Worm (Caenorhabditis elegans) whole organism, early embryonic: Measurements from ENCODE around the gene F43G6.10.

Source experiments
- B0310.2 ChIP-seq: sonication (generic microtip); optimal IDR thresholded peaks from 2 replicates; lab custom pipeline; 2016; ENCODE audit warnings: mild to moderate bottlenecking, missing genetic modification characterization, missing compliant biosample characterization
- F13C5.2 ChIP-seq: sonication (generic microtip); optimal IDR thresholded peaks from 2 replicates; lab custom pipeline; 2017; ENCODE audit warnings: mild to moderate bottlenecking, missing genetic modification characterization, inconsistent platforms, missing compliant biosample characterization
- aly-1 ChIP-seq: sonication (generic microtip); optimal IDR thresholded peaks from 2 replicates; lab custom pipeline; 2016; ENCODE audit warnings: missing genetic modification characterization, missing compliant biosample characterization
- ama-1 ChIP-seq: fragments of 150-350 bp; optimal IDR thresholded peaks from 2 replicates; lab custom pipeline; 2014
- ceh-13 ChIP-seq: fragments of 200-800 bp; sonication (Bioruptor generic); optimal IDR thresholded peaks from 2 replicates; lab custom pipeline; 2018; ENCODE audit warnings: mild to moderate bottlenecking, missing genetic modification characterization, missing compliant biosample characterization
- ceh-36 ChIP-seq: sonication (generic microtip); optimal IDR thresholded peaks from 2 replicates; lab custom pipeline; 2016; ENCODE audit warnings: missing genetic modification characterization, inconsistent platforms, missing compliant biosample characterization
- ets-7 ChIP-seq: sonication (generic microtip); optimal IDR thresholded peaks from 2 replicates; lab custom pipeline; 2016; ENCODE audit warnings: missing genotype, missing genetic modification characterization, missing compliant biosample characterization
- flt-1 ChIP-seq: fragments of 200-800 bp; sonication (Bioruptor generic); IDR thresholded peaks from 2 replicates; pipeline ENCODE4 v1.3.6; 2022; ENCODE audit warnings: missing genetic modification characterization, missing compliant biosample characterization
- hmbx-1 ChIP-seq: sonication (generic microtip); optimal IDR thresholded peaks from 2 replicates; lab custom pipeline; 2016; ENCODE audit warnings: mild to moderate bottlenecking, missing genetic modification characterization, missing compliant biosample characterization
- hmg-4 ChIP-seq: fragments of 200-800 bp; sonication (Bioruptor generic); optimal IDR thresholded peaks from 2 replicates; lab custom pipeline; 2018; ENCODE audit warnings: mild to moderate bottlenecking, missing genetic modification characterization, missing compliant biosample characterization
- hnd-1 ChIP-seq: sonication (generic microtip); optimal IDR thresholded peaks from 2 replicates; lab custom pipeline; 2016; ENCODE audit warnings: missing genetic modification characterization, missing compliant biosample characterization
- pes-1 ChIP-seq: fragments of 200-800 bp; sonication (Bioruptor generic); IDR thresholded peaks from 2 replicates; pipeline ENCODE4 v1.3.6; 2022; ENCODE audit warnings: missing genetic modification reagents, missing genetic modification characterization, missing compliant biosample characterization
- scrt-1 ChIP-seq: fragments of 200-800 bp; sonication (Bioruptor generic); IDR thresholded peaks from 2 replicates; pipeline ENCODE4 v1.3.6; 2022; ENCODE audit warnings: missing genetic modification characterization, missing compliant biosample characterization
- sea-1 ChIP-seq: fragments of 200-800 bp; sonication (Bioruptor generic); conservative IDR thresholded peaks from 2 replicates; pipeline ENCODE4 v1.3.6; 2022; ENCODE audit warnings: missing genetic modification characterization, missing compliant biosample characterization
- tbx-11 ChIP-seq: fragments of 200-800 bp; sonication (Bioruptor generic); IDR thresholded peaks from 2 replicates; pipeline ENCODE4 v1.3.6; 2022; ENCODE audit warnings: missing genetic modification characterization, missing compliant biosample characterization
- tbx-37 ChIP-seq: fragments of 200-800 bp; sonication (Bioruptor generic); conservative IDR thresholded peaks from 2 replicates; pipeline ENCODE4 v1.3.6; 2022; ENCODE audit warnings: missing genetic modification reagents, missing genetic modification characterization, missing compliant biosample characterization
- tra-4 ChIP-seq: sonication (generic microtip); optimal IDR thresholded peaks from 2 replicates; lab custom pipeline; 2017; ENCODE audit warnings: missing genetic modification characterization, missing compliant biosample characterization

F43G6.10 gene

ce11 chrII:11839116-11839515 lies 30.0 kb downstream of the F43G6.10 start:
- TF ChIP-seq hnd-1 (tag; lab: Kevin White, UChicago) (no peak), aly-1 (tag; lab: Kevin White, UChicago) (no peak), tbx-37 (GFP tag; lab: Robert Waterston, UW) (no peak), tra-4 (tag; lab: Kevin White, UChicago) (no peak), ama-1 (no peak), hmbx-1 (no peak), F13C5.2 (tag; lab: Kevin White, UChicago) (no peak), flt-1 (GFP tag; lab: Robert Waterston, UW) (no peak), hmg-4 (GFP tag; lab: Kevin White, UChicago) (no peak), ets-7 (tag; lab: Kevin White, UChicago) (no peak), pes-1 (GFP tag; lab: Robert Waterston, UW) (no peak), B0310.2 (tag; lab: Kevin White, UChicago) (no peak), tbx-11 (no peak), ceh-36 (tag; lab: Kevin White, UChicago) (no peak), ceh-13 (GFP tag; lab: Kevin White, UChicago) (no peak), sea-1 (GFP tag; lab: Robert Waterston, UW) (no peak)

ce11 chrII:11841653-11842052 lies 32.5 kb downstream of the F43G6.10 start:
- TF ChIP-seq hmbx-1 (no peak), tbx-37 (GFP tag; lab: Robert Waterston, UW) (no peak)

DNA sequence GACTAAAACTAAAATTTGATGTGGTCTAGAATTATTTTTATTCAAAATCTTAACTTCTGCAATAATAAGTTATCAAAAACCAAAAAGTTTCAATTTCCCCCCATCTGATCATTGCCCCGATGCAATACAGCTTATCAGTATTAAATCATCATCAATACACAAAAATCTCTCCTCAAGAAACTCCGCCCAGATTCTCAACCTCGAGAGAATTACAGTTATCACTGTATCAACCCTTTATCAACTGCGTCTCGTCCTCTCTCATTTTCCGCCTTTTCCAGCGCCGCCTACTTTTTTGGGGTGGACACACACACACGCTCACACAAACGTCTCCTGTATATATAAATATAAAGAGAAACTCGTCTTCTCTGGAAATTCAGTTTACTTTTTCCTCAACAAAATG lies 33.2 kb downstream of the F43G6.10 start, which contains the start of gene T27D12.1:
TSS of gene T27D12.1 (plus strand) at position 301 of the 400 bp plus-strand sequence.
- TF ChIP-seq F13C5.2 (tag; lab: Kevin White, UChicago) (no peak), flt-1 (GFP tag; lab: Robert Waterston, UW) (no peak), ets-7 (tag; lab: Kevin White, UChicago) (no peak), aly-1 (tag; lab: Kevin White, UChicago) (no peak), hmg-4 (GFP tag; lab: Kevin White, UChicago) (no peak), B0310.2 (tag; lab: Kevin White, UChicago) (no peak), tbx-11 (no peak), tra-4 (tag; lab: Kevin White, UChicago) (no peak), ama-1 (no peak), ceh-13 (GFP tag; lab: Kevin White, UChicago) (no peak), hnd-1 (tag; lab: Kevin White, UChicago) (no peak), tbx-37 (GFP tag; lab: Robert Waterston, UW) (no peak), sea-1 (GFP tag; lab: Robert Waterston, UW) (no peak)

DNA sequence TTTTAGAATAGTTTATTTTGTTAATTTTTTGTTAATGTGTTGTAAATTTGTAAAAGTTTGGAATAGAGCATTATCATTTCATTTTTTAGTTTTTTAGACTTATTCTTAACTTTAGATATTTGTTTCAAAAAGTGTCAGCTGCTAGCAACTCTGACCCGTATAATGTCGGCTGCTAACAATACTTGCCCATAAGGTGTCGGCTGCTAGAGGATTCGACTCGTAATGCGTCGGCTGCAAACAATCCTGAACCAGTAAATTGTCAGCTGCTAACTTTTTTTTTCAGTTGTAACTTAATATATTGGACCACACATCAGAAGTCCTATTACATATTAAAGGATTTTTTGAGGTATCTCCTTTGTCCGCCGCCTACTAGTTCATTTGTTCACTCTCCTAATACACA lies 33.6 kb downstream of the F43G6.10 start:
- TF ChIP-seq hmg-4 (GFP tag; lab: Kevin White, UChicago) = no peak
- TF ChIP-seq ceh-13 (GFP tag; lab: Kevin White, UChicago) = no peak
- no peak for TF ChIP-seq pes-1 (GFP tag; lab: Robert Waterston, UW)
- TF ChIP-seq sea-1 (GFP tag; lab: Robert Waterston, UW) = no peak
- no peak for TF ChIP-seq scrt-1 (GFP tag; lab: Robert Waterston, UW)
- TF ChIP-seq tbx-11 = no peak
- no peak for TF ChIP-seq B0310.2 (tag; lab: Kevin White, UChicago)
- TF ChIP-seq tra-4 (tag; lab: Kevin White, UChicago) = no peak
- TF ChIP-seq flt-1 (GFP tag; lab: Robert Waterston, UW) = no peak
- no peak for TF ChIP-seq ama-1
- TF ChIP-seq ceh-36 (tag; lab: Kevin White, UChicago) = no peak
- TF ChIP-seq aly-1 (tag; lab: Kevin White, UChicago) = no peak

DNA sequence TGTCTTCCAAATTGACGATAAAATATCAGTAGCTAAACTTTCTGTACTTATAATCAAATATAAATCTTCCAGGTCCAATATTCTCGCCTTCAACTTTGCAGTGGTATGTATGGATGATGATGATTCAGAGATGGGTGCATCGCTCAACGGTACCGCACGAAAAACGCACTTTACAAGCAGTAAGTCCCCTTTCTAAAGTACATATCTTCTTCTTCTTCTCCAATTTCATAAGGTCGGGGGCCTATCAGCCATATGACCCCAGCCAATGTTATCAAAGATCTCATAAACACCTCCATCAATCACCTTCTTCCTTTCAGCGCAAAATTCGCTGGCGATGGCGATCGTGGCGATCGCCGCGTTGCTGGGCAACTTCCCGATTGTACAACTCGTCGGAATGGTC lies 34.3 kb downstream of the F43G6.10 start:
- TF ChIP-seq hmg-4 (GFP tag; lab: Kevin White, UChicago) = no peak
- TF ChIP-seq flt-1 (GFP tag; lab: Robert Waterston, UW) = no peak
- TF ChIP-seq ceh-36 (tag; lab: Kevin White, UChicago) = no peak
- TF ChIP-seq tbx-37 (GFP tag; lab: Robert Waterston, UW) = no peak

DNA sequence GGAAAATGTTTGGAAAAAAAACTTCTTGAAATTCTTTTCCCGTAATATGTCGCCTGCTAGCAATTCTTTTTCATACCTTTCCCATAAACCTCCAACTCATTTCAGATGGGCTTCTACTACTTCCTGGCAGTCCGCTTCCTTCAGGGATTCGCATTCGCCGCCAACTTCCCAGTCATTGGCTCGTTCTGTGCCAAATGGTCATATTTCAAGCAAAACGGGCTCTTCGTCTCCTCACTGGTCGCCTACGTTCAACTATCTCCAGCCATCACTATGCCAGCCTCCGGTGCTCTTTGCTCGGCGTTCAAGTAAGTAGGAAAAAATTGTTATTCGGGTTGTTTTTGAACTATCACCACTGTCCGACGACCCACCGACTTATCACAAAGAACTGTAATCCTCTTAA lies 34.9 kb downstream of the F43G6.10 start:
- TF ChIP-seq ceh-13 (GFP tag; lab: Kevin White, UChicago) = no peak
- TF ChIP-seq hnd-1 (tag; lab: Kevin White, UChicago) = no peak

DNA sequence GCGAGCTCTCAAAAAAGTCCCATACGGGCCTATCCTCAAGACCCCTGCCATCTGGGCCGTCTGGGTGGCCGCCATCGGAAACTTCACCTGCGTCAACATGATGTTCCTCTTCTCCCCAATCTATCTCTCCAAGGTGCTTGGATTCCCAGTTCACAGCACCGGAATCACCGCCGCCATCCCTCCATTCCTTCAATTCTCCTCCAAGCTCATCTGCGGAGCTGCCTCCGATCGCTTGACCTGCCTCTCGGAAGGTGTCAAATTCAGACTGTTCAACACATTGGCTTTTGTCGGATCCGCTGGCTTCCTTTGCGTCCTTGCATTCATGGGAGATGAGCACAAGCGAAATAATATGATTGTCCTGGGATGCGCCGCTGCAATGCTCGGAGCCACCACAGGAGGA lies 35.8 kb downstream of the F43G6.10 start:
- TF ChIP-seq ceh-13 (GFP tag; lab: Kevin White, UChicago) (no peak), hmg-4 (GFP tag; lab: Kevin White, UChicago) (no peak), hmbx-1 (no peak), flt-1 (GFP tag; lab: Robert Waterston, UW) (no peak), hnd-1 (tag; lab: Kevin White, UChicago) (no peak), B0310.2 (tag; lab: Kevin White, UChicago) (no peak), scrt-1 (GFP tag; lab: Robert Waterston, UW) (no peak), F13C5.2 (tag; lab: Kevin White, UChicago) (no peak), sea-1 (GFP tag; lab: Robert Waterston, UW) (no peak), tbx-11 (no peak), ets-7 (tag; lab: Kevin White, UChicago) (no peak), ceh-36 (tag; lab: Kevin White, UChicago) (no peak), aly-1 (tag; lab: Kevin White, UChicago) (no peak), tbx-37 (GFP tag; lab: Robert Waterston, UW) (no peak), pes-1 (GFP tag; lab: Robert Waterston, UW) (no peak), tra-4 (tag; lab: Kevin White, UChicago) (no peak)

- TF ChIP-seq hmbx-1 (no peak), F13C5.2 (tag; lab: Kevin White, UChicago) (no peak), ama-1 (no peak), tbx-37 (GFP tag; lab: Robert Waterston, UW) (no peak), hmg-4 (GFP tag; lab: Kevin White, UChicago) (no peak), scrt-1 (GFP tag; lab: Robert Waterston, UW) (no peak), ets-7 (tag; lab: Kevin White, UChicago) (no peak), sea-1 (GFP tag; lab: Robert Waterston, UW) (no peak), pes-1 (GFP tag; lab: Robert Waterston, UW) (no peak), B0310.2 (tag; lab: Kevin White, UChicago) (no peak), ceh-13 (GFP tag; lab: Kevin White, UChicago) (no peak), flt-1 (GFP tag; lab: Robert Waterston, UW) (no peak), tra-4 (tag; lab: Kevin White, UChicago) (no peak)
Measured at ce11 chrII:11845954-11846353, 36.8 kb downstream of the F43G6.10 start.
